Fruit fly (Drosophila melanogaster): ENCODE results near the gene CG10584.

dm6 chr3L:21065212-21065902, 34.2 kb upstream of the CG10584 start, which contains the start of gene CG43072:
- TF ChIP-seq h (optimal IDR thresholded peaks at IDR 0.05) (no peak), Sin3A (optimal IDR thresholded peaks at IDR 0.05) (no peak), psq (optimal IDR thresholded peaks at IDR 0.05) (no peak), insv (optimal IDR thresholded peaks at IDR 0.05) (no peak), ttk (optimal IDR thresholded peaks at IDR 0.05) (no peak)
